Worm (Caenorhabditis elegans) whole organism, early embryonic: ENCODE measurements around the gene F19B10.3.

Experiments
- B0310.2 ChIP-seq: sonication (generic microtip); optimal IDR thresholded peaks from 2 replicates; lab custom pipeline; 2016; ENCODE audit warnings: mild to moderate bottlenecking, missing genetic modification characterization, missing compliant biosample characterization
- F13C5.2 ChIP-seq: sonication (generic microtip); optimal IDR thresholded peaks from 2 replicates; lab custom pipeline; 2017; ENCODE audit warnings: mild to moderate bottlenecking, missing genetic modification characterization, inconsistent platforms, missing compliant biosample characterization
- aly-1 ChIP-seq: sonication (generic microtip); optimal IDR thresholded peaks from 2 replicates; lab custom pipeline; 2016; ENCODE audit warnings: missing genetic modification characterization, missing compliant biosample characterization
- ama-1 ChIP-seq: fragments of 150-350 bp; optimal IDR thresholded peaks from 2 replicates; lab custom pipeline; 2014
- ceh-13 ChIP-seq: fragments of 200-800 bp; sonication (Bioruptor generic); optimal IDR thresholded peaks from 2 replicates; lab custom pipeline; 2018; ENCODE audit warnings: mild to moderate bottlenecking, missing genetic modification characterization, missing compliant biosample characterization
- ceh-36 ChIP-seq: sonication (generic microtip); optimal IDR thresholded peaks from 2 replicates; lab custom pipeline; 2016; ENCODE audit warnings: missing genetic modification characterization, inconsistent platforms, missing compliant biosample characterization
- ets-7 ChIP-seq: sonication (generic microtip); optimal IDR thresholded peaks from 2 replicates; lab custom pipeline; 2016; ENCODE audit warnings: missing genotype, missing genetic modification characterization, missing compliant biosample characterization
- flt-1 ChIP-seq: fragments of 200-800 bp; sonication (Bioruptor generic); IDR thresholded peaks from 2 replicates; pipeline ENCODE4 v1.3.6; 2022; ENCODE audit warnings: missing genetic modification characterization, missing compliant biosample characterization
- hmbx-1 ChIP-seq: sonication (generic microtip); optimal IDR thresholded peaks from 2 replicates; lab custom pipeline; 2016; ENCODE audit warnings: mild to moderate bottlenecking, missing genetic modification characterization, missing compliant biosample characterization
- hmg-4 ChIP-seq: fragments of 200-800 bp; sonication (Bioruptor generic); optimal IDR thresholded peaks from 2 replicates; lab custom pipeline; 2018; ENCODE audit warnings: mild to moderate bottlenecking, missing genetic modification characterization, missing compliant biosample characterization
- hnd-1 ChIP-seq: sonication (generic microtip); optimal IDR thresholded peaks from 2 replicates; lab custom pipeline; 2016; ENCODE audit warnings: missing genetic modification characterization, missing compliant biosample characterization
- pes-1 ChIP-seq: fragments of 200-800 bp; sonication (Bioruptor generic); IDR thresholded peaks from 2 replicates; pipeline ENCODE4 v1.3.6; 2022; ENCODE audit warnings: missing genetic modification reagents, missing genetic modification characterization, missing compliant biosample characterization
- scrt-1 ChIP-seq: fragments of 200-800 bp; sonication (Bioruptor generic); IDR thresholded peaks from 2 replicates; pipeline ENCODE4 v1.3.6; 2022; ENCODE audit warnings: missing genetic modification characterization, missing compliant biosample characterization
- sea-1 ChIP-seq: fragments of 200-800 bp; sonication (Bioruptor generic); conservative IDR thresholded peaks from 2 replicates; pipeline ENCODE4 v1.3.6; 2022; ENCODE audit warnings: missing genetic modification characterization, missing compliant biosample characterization
- tbx-11 ChIP-seq: fragments of 200-800 bp; sonication (Bioruptor generic); IDR thresholded peaks from 2 replicates; pipeline ENCODE4 v1.3.6; 2022; ENCODE audit warnings: missing genetic modification characterization, missing compliant biosample characterization
- tbx-37 ChIP-seq: fragments of 200-800 bp; sonication (Bioruptor generic); conservative IDR thresholded peaks from 2 replicates; pipeline ENCODE4 v1.3.6; 2022; ENCODE audit warnings: missing genetic modification reagents, missing genetic modification characterization, missing compliant biosample characterization
- tra-4 ChIP-seq: sonication (generic microtip); optimal IDR thresholded peaks from 2 replicates; lab custom pipeline; 2017; ENCODE audit warnings: missing genetic modification characterization, missing compliant biosample characterization

The F19B10.3 gene

DNA sequence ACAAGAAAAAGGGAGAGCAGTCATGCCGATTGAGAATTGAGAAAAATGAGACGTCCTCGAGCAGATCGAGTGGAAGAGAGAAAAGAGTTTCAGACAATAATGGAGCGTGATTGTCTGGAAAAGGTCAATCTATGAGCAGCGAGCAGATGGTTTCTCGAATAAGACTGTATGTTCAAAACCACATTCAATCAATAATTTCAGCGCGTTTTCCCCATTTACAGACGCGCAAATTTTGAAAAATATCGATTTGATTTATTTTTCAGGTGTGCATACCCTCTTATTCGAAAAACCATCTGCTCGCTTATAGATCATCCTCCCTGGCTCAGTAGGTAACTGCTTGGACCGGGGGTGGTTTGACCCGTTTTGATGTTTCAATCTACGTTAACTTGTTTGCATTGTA is 25.3 kb upstream of the F19B10.3 start, which contains the start of gene fbxb-31:
Gene fbxb-31 (minus strand): TSS at position 101 of the 400 bp plus-strand sequence.
- no peak for TF ChIP-seq pes-1
- no peak for TF ChIP-seq flt-1 (GFP tag; lab: Robert Waterston, UW)
- TF ChIP-seq hmbx-1 (tag; lab: Kevin White, UChicago) = no peak
- TF ChIP-seq ets-7 (tag; lab: Kevin White, UChicago) = no peak
- TF ChIP-seq B0310.2 = no peak
- no peak for TF ChIP-seq hmg-4 (GFP tag; lab: Kevin White, UChicago)
- no peak for TF ChIP-seq ama-1 (lab: Kevin White, UChicago)
- no peak for TF ChIP-seq tbx-37 (GFP tag; lab: Robert Waterston, UW)
- no peak for TF ChIP-seq tra-4 (tag; lab: Kevin White, UChicago)
- no peak for TF ChIP-seq F13C5.2
- TF ChIP-seq ceh-13 (GFP tag; lab: Kevin White, UChicago) = no peak
- no peak for TF ChIP-seq aly-1

DNA sequence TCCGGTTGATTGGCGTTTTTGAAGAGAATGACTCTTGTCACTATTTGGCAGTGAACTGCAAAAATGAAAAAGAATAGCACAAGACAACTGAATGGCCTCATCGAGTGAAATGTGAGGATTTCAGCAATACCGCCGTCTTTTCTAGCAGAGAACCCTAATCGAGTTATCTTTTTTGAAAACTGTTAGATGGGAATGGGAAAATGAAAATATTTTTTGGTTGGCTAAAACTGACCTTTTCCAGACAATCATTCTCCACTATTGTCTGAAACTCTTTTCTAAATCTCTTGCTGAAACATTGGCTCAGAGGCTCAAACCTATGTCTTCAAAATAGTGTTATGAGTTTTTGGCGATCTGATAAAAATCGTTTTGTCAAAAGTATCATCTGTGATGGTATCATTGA is 24.4 kb upstream of the F19B10.3 start, which contains the start of gene M151.10:
Gene M151.10 (minus strand): TSS at position 101 of the 400 bp plus-strand sequence.
- TF ChIP-seq aly-1 = no peak
- TF ChIP-seq hmbx-1 (tag; lab: Kevin White, UChicago) = no peak
- no peak for TF ChIP-seq ets-7 (tag; lab: Kevin White, UChicago)
- no peak for TF ChIP-seq flt-1 (GFP tag; lab: Robert Waterston, UW)
- TF ChIP-seq B0310.2 = no peak
- TF ChIP-seq ceh-13 (GFP tag; lab: Kevin White, UChicago) = no peak
- no peak for TF ChIP-seq F13C5.2
- no peak for TF ChIP-seq scrt-1
- no peak for TF ChIP-seq ceh-36 (tag; lab: Kevin White, UChicago)
- no peak for TF ChIP-seq pes-1
- no peak for TF ChIP-seq hmg-4 (GFP tag; lab: Kevin White, UChicago)
- no peak for TF ChIP-seq tbx-11

- no peak for TF ChIP-seq ets-7 (tag; lab: Kevin White, UChicago)
- TF ChIP-seq ama-1 (lab: Kevin White, UChicago) = no peak
- no peak for TF ChIP-seq scrt-1
- TF ChIP-seq pes-1 = no peak
- TF ChIP-seq sea-1 (GFP tag; lab: Robert Waterston, UW) = no peak
- no peak for TF ChIP-seq hnd-1
- no peak for TF ChIP-seq ceh-36 (tag; lab: Kevin White, UChicago)
These were observed 23.4 kb upstream of the F19B10.3 start, which contains the start of gene M151.1 for ce11 chrII:3641197-3641596. TSS of gene M151.1 (plus strand) at chrII:3641497.

DNA sequence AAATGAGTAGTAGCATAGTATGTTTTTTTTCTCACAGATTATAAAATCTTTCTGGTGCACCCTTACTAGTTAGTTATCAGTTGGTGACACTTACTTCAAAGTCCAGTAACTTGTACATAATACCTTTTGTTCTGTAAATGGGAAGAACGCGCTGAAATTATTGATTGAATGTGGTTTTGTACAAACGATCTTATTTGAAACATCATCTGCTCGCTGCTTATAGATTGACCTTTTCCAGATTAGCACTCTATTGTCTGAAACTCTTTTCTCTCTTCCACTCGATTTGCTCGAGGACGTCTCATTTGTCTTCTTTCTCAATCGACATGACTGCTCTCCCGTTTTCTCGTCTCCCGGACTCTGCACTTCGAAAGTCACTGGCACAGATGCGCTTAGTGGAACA is 17.5 kb upstream of the F19B10.3 start, which contains the start of gene fbxb-33:
Gene fbxb-33 (plus strand): TSS at position 301 of the 400 bp plus-strand sequence.
- no peak for TF ChIP-seq tbx-11
- TF ChIP-seq aly-1 = no peak
- TF ChIP-seq pes-1 = no peak
- TF ChIP-seq ets-7 (tag; lab: Kevin White, UChicago) = no peak
- no peak for TF ChIP-seq ceh-36 (tag; lab: Kevin White, UChicago)
- TF ChIP-seq scrt-1 = no peak
- no peak for TF ChIP-seq F13C5.2
- no peak for TF ChIP-seq hmbx-1 (tag; lab: Kevin White, UChicago)
- TF ChIP-seq ama-1 (lab: Kevin White, UChicago) = no peak
- TF ChIP-seq tra-4 (tag; lab: Kevin White, UChicago) = no peak
- no peak for TF ChIP-seq flt-1 (GFP tag; lab: Robert Waterston, UW)
- no peak for TF ChIP-seq sea-1 (GFP tag; lab: Robert Waterston, UW)
- no peak for TF ChIP-seq hmg-4 (GFP tag; lab: Kevin White, UChicago)

ce11 chrII:3655378-3655777 is 9.2 kb upstream of the F19B10.3 start, which contains the start of gene F19B10.5:
TSS of gene F19B10.5 (plus strand) at chrII:3655678.
- no peak for TF ChIP-seq F13C5.2
- TF ChIP-seq tbx-37 (GFP tag; lab: Robert Waterston, UW) = no peak
- TF ChIP-seq hmg-4 (GFP tag; lab: Kevin White, UChicago) = no peak
- no peak for TF ChIP-seq ceh-36 (tag; lab: Kevin White, UChicago)
- TF ChIP-seq hnd-1 = no peak

- TF ChIP-seq ceh-36 (tag; lab: Kevin White, UChicago) = no peak
- TF ChIP-seq ama-1 (lab: Kevin White, UChicago) = no peak
These were observed 4.8 kb upstream of the F19B10.3 start, which contains the start of gene F19B10.4 for ce11 chrII:3659776-3660175. TSS of gene F19B10.4 (plus strand) at chrII:3660076.

- TF ChIP-seq ets-7 (tag; lab: Kevin White, UChicago) (no peak), hmbx-1 (tag; lab: Kevin White, UChicago) (no peak)
These were observed 2.6 kb upstream of the F19B10.3 start, which contains the start of gene F19B10.13 for ce11 chrII:3661932-3662331. TSS of gene F19B10.13 (plus strand) at chrII:3662274.

DNA sequence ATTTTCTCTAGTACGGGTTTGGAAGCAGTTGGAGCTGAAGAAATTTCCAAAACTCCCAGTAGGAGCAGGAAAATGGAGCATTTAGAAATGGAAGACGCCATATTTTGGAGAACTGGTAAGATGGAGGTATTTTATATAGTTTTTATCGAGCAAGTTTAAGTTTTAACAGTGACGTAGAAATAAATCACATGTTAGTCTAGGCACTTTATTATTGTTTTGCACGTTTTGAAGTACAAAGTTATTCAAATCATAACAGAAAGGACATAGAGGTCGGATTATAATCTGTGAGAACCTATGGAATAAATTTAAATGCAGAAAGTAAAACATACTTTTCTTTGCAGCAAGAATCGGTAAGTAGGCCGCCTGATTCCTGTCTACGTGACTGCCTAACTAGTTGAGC is 774 bp upstream of the F19B10.3 start, which contains the start of gene F19B10.6:
Gene F19B10.6 (minus strand): TSS at position 101 of the 400 bp plus-strand sequence.
- TF ChIP-seq ceh-36 (tag; lab: Kevin White, UChicago) (no peak), hmbx-1 (tag; lab: Kevin White, UChicago) (no peak), ceh-13 (GFP tag; lab: Kevin White, UChicago) (no peak), tbx-37 (GFP tag; lab: Robert Waterston, UW) (no peak), ama-1 (lab: Kevin White, UChicago) (no peak), tbx-11 (no peak), pes-1 (no peak), sea-1 (GFP tag; lab: Robert Waterston, UW) (no peak), aly-1 (no peak), ets-7 (tag; lab: Kevin White, UChicago) (no peak), scrt-1 (no peak), B0310.2 (no peak), hnd-1 (no peak), hmg-4 (GFP tag; lab: Kevin White, UChicago) (no peak), F13C5.2 (no peak), flt-1 (GFP tag; lab: Robert Waterston, UW) (no peak), tra-4 (tag; lab: Kevin White, UChicago) (no peak)
